Worm (Caenorhabditis elegans): ENCODE measurements around the gene nspg-5.

DNA sequence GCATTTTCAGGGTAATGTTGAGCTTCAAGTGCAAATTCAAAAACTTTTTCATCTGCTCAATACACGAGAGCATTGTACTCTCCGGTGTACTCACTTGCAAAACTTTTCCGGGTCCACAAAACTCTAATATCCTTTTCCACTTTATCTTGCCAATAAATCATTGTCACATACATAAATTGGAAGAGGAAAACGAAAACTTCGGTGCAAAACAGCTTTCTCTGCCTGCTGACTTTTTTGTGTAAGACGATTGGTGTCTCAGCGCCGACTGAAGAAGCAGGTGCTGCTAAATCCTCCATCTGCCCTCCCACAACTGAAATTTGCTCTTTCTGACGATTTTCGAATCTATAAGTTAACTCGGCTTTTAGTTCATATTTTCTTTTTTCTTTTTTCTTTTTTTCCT is 6.4 kb upstream of the nspg-5 start:
- TF ChIP-seq pha-4 (tag; optimal IDR thresholded peaks at IDR 0.05) = no peak
- TF ChIP-seq elt-2 (tag; optimal IDR thresholded peaks at IDR 0.05) = no peak
- TF ChIP-seq ama-1 (optimal IDR thresholded peaks at IDR 0.05) = no peak
- TF ChIP-seq unc-39 (tag; optimal IDR thresholded peaks at IDR 0.05) = no peak
- TF ChIP-seq snpc-4 (tag; optimal IDR thresholded peaks at IDR 0.05) = no peak
- no peak for TF ChIP-seq nhr-12 (tag; optimal IDR thresholded peaks at IDR 0.05)
- no peak for TF ChIP-seq ztf-11 (tag; optimal IDR thresholded peaks at IDR 0.05)
- TF ChIP-seq elt-3 (tag; optimal IDR thresholded peaks at IDR 0.05) = no peak
- no peak for TF ChIP-seq nhr-77 (tag; optimal IDR thresholded peaks at IDR 0.05)
- no peak for TF ChIP-seq zag-1 (tag; optimal IDR thresholded peaks at IDR 0.05)
- TF ChIP-seq nhr-237 (tag; optimal IDR thresholded peaks at IDR 0.05) = no peak
- no peak for TF ChIP-seq tbx-2 (tag; optimal IDR thresholded peaks at IDR 0.05)
- no peak for TF ChIP-seq nhr-76 (tag; optimal IDR thresholded peaks at IDR 0.05)
- no peak for TF ChIP-seq pqm-1 (tag; optimal IDR thresholded peaks at IDR 0.05)
